Fruit fly (Drosophila melanogaster): ENCODE data around the gene CG43850.

Gene CG43850

DNA sequence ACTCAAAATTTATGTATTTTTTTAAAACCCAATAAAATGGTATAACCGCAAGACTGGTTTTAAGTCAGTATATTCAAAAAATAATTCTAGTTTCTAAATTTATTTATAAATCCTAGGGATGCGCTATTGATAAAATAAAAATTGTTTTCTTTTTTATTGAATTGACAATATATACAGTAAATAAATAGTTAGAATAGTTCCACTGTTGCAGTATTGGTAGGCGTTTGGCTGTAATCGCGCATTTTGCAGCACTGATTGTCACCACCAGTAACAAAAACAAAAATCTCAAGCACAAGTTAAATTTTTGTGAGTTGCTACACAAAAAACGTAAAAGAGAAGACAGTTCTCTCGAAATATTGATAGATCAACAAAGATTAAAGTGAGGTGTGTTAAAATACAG lies 46.3 kb upstream of the CG43850 start, which contains the start of gene CG31855 (continued):
- TF ChIP-seq lz (GFP tag; optimal IDR thresholded peaks at IDR 0.05) (peak; percentile 80), net (GFP tag; optimal IDR thresholded peaks at IDR 0.05) (peak; percentile 76), Eip78C (GFP tag) (peak; percentile 93), CG31627 (GFP tag; optimal IDR thresholded peaks at IDR 0.05) (peak; percentile 79), fd85E (GFP tag; optimal IDR thresholded peaks at IDR 0.05) (peak; percentile 62), vri (GFP tag; optimal IDR thresholded peaks at IDR 0.05) (no peak), dsx (GFP tag; optimal IDR thresholded peaks at IDR 0.05; ENCODE audit: poor library complexity, severe bottlenecking) (peak; percentile 54), CG11294 (GFP tag; IDR thresholded peaks at IDR 0.05) (peak; percentile 47; the same call in 1 of the 2 replicates)

- no peak for TF ChIP-seq CG6792 (GFP tag; optimal IDR thresholded peaks at IDR 0.05)
- TF ChIP-seq spab (GFP tag; optimal IDR thresholded peaks at IDR 0.05) = no peak
- TF ChIP-seq Sox102F (GFP tag; optimal IDR thresholded peaks at IDR 0.05) = peak; percentile 19
- TF ChIP-seq Smox (GFP tag; optimal IDR thresholded peaks at IDR 0.05) = peak; percentile 24
- no peak for TF ChIP-seq CG1621 (tag; optimal IDR thresholded peaks at IDR 0.05)
- peak; percentile 45 for TF ChIP-seq CG31627 (GFP tag; optimal IDR thresholded peaks at IDR 0.05)
- TF ChIP-seq topi (GFP tag; optimal IDR thresholded peaks at IDR 0.05) = peak; percentile 51
- no peak for TF ChIP-seq salr (GFP tag; optimal IDR thresholded peaks at IDR 0.05)
- TF ChIP-seq CG11762 (GFP tag; optimal IDR thresholded peaks at IDR 0.05; ENCODE audit: insufficient read depth) = no peak
- no peak for TF ChIP-seq fkh (GFP tag; optimal IDR thresholded peaks at IDR 0.05)
- no peak for TF ChIP-seq CG11902 (GFP tag; optimal IDR thresholded peaks at IDR 0.05)
- peak; percentile 18 for TF ChIP-seq CG3919 (GFP tag; optimal IDR thresholded peaks at IDR 0.05)
- no peak for TF ChIP-seq CG6276 (GFP tag; optimal IDR thresholded peaks at IDR 0.05)
- peak; percentile 44 for TF ChIP-seq svp (GFP tag)
- TF ChIP-seq ss (GFP tag; optimal IDR thresholded peaks at IDR 0.05) = peak in 1 of 2 experiments; percentile 9
- TF ChIP-seq Hr38 (GFP tag; optimal IDR thresholded peaks at IDR 0.05) = no peak
- no peak for TF ChIP-seq CG8632 (GFP tag; optimal IDR thresholded peaks at IDR 0.05)
- no peak for TF ChIP-seq CG8319 (GFP tag; optimal IDR thresholded peaks at IDR 0.05)
- TF ChIP-seq OdsH (GFP tag; optimal IDR thresholded peaks at IDR 0.05) = peak; percentile 27
- no peak for TF ChIP-seq CG9139 (GFP tag; optimal IDR thresholded peaks at IDR 0.05)
- TF ChIP-seq Eip78C (GFP tag) = peak; percentile 79
- TF ChIP-seq Met (GFP tag; optimal IDR thresholded peaks at IDR 0.05) = peak; percentile 54
- no peak for TF ChIP-seq CG7368 (GFP tag; optimal IDR thresholded peaks at IDR 0.05)
- TF ChIP-seq eg (GFP tag; IDR thresholded peaks at IDR 0.05) = no peak
- peak; percentile 75 for TF ChIP-seq vri (GFP tag; optimal IDR thresholded peaks at IDR 0.05)
- no peak for TF ChIP-seq CG34406 (GFP tag; optimal IDR thresholded peaks at IDR 0.05)
- TF ChIP-seq CG6808 (GFP tag; optimal IDR thresholded peaks at IDR 0.05) = no peak
- TF ChIP-seq CG15336 (GFP tag; IDR thresholded peaks at IDR 0.05) = no peak
- no peak for TF ChIP-seq CG6163 (GFP tag; IDR thresholded peaks at IDR 0.05)
- TF ChIP-seq fd59A (GFP tag; optimal IDR thresholded peaks at IDR 0.05) = no peak
- peak; percentile 25 for TF ChIP-seq CG3032 (tag; optimal IDR thresholded peaks at IDR 0.05)
- no peak for TF ChIP-seq Ets96B (tag; optimal IDR thresholded peaks at IDR 0.05)
- no peak for TF ChIP-seq CG4318 (GFP tag; optimal IDR thresholded peaks at IDR 0.05)
- no peak for TF ChIP-seq Lpt (GFP tag; optimal IDR thresholded peaks at IDR 0.05)
- TF ChIP-seq Sox15 (GFP tag; optimal IDR thresholded peaks at IDR 0.05) = no peak
- no peak for TF ChIP-seq dac (GFP tag; optimal IDR thresholded peaks at IDR 0.05)
- no peak for TF ChIP-seq CG8119 (GFP tag; IDR thresholded peaks at IDR 0.05)
- TF ChIP-seq CG10631 (GFP tag; optimal IDR thresholded peaks at IDR 0.05) = peak; percentile 12
- TF ChIP-seq lz (GFP tag; optimal IDR thresholded peaks at IDR 0.05) = peak; percentile 35
- no peak for TF ChIP-seq fd85E (GFP tag; optimal IDR thresholded peaks at IDR 0.05)
- peak; percentile 0 for TF ChIP-seq Hr4 (GFP tag; optimal IDR thresholded peaks at IDR 0.05)
- no peak for TF ChIP-seq CG32006 (GFP tag; optimal IDR thresholded peaks at IDR 0.05)
- TF ChIP-seq esn (GFP tag; optimal IDR thresholded peaks at IDR 0.05) = peak; percentile 58
- no peak for TF ChIP-seq Blimp-1 (GFP tag; optimal IDR thresholded peaks at IDR 0.05)
- peak; percentile 77 for TF ChIP-seq dsx (GFP tag; optimal IDR thresholded peaks at IDR 0.05; ENCODE audit: poor library complexity, severe bottlenecking)
- peak; percentile 15 for TF ChIP-seq Ets21C (GFP tag; optimal IDR thresholded peaks at IDR 0.05)
- TF ChIP-seq achi (GFP tag; optimal IDR thresholded peaks at IDR 0.05) = peak; percentile 99
Observed at dm6 chr2L:13370762-13371161, 44.5 kb upstream of the CG43850 start, which contains the start of gene ND-B22. ND-B22 (minus strand) TSS chr2L:13371110.

Data from whole organism, prepupa.